Fruit fly (Drosophila melanogaster): ENCODE results near the gene CG45100.

Gene CG45100

DNA sequence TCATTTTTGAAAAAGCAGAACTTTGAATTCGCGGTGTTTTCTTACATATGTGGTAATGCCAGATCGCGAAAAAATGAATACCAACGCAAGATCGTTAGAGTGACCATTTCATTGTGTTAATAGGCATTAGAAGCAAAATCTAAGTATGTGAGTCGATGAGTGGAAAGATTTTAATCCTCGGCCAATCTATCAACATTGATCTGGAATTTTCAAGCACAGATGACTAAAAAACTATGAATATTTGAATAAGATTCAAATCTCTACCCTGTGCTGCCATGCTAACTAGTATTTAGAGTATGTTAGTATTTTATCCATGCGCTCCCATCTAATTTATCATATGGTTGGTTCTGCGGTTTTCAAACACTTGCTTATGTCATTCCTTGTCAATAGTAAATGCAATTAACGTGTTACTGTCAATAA lies 42.2 kb upstream of the CG45100 start:
- TF ChIP-seq toe (GFP tag; optimal IDR thresholded peaks at IDR 0.05) (no peak), CG7101 (tag; optimal IDR thresholded peaks at IDR 0.05) (no peak), Hr96 (GFP tag; optimal IDR thresholded peaks at IDR 0.05) (no peak), pad (GFP tag; optimal IDR thresholded peaks at IDR 0.05) (no peak), tj (GFP tag; optimal IDR thresholded peaks at IDR 0.05) (no peak), CG1620 (GFP tag; optimal IDR thresholded peaks at IDR 0.05) (no peak), ovo (GFP tag; optimal IDR thresholded peaks at IDR 0.05) (no peak), Mnt (GFP tag; optimal IDR thresholded peaks at IDR 0.05) (no peak), kay (GFP tag; ENCODE audit: borderline replicate concordance) (no peak), CG14711 (tag; optimal IDR thresholded peaks at IDR 0.05) (no peak), CG33017 (tag; optimal IDR thresholded peaks at IDR 0.05) (no peak), CG12768 (GFP tag; optimal IDR thresholded peaks at IDR 0.05) (no peak), cic (GFP tag; optimal IDR thresholded peaks at IDR 0.05) (no peak), CG11617 (GFP tag; optimal IDR thresholded peaks at IDR 0.05) (no peak)

DNA sequence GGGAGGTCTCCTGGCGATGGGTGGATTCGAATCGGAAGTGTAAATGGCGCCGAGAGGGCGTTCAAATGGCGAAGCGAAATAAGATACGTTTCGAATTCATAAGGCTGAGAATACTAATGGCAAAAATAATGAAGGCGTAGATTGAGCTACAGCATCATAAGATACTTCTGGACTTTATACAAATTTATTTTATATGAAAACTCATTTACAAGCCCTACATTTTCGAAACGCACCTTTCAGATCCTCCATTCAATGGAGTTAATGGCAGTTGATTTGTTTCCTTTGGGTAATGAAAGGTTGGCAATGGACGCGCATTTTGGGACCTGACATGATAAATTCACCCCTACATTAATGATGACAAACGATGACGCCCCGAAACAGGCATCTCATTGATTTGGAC lies 40.4 kb upstream of the CG45100 start:
- TF ChIP-seq kay (GFP tag; ENCODE audit: borderline replicate concordance) (no peak), cnc (optimal IDR thresholded peaks at IDR 0.05) (no peak), CG12768 (GFP tag; optimal IDR thresholded peaks at IDR 0.05) (no peak), ovo (GFP tag; optimal IDR thresholded peaks at IDR 0.05) (no peak), CG11617 (GFP tag; optimal IDR thresholded peaks at IDR 0.05) (no peak), Crg-1 (GFP tag; optimal IDR thresholded peaks at IDR 0.05) (no peak), toe (GFP tag; optimal IDR thresholded peaks at IDR 0.05) (no peak), CG5204 (GFP tag; optimal IDR thresholded peaks at IDR 0.05) (no peak), cic (GFP tag; optimal IDR thresholded peaks at IDR 0.05) (no peak), Hr96 (GFP tag; optimal IDR thresholded peaks at IDR 0.05) (no peak), Clk (GFP tag; optimal IDR thresholded peaks at IDR 0.05) (no peak), CG7045 (GFP tag; optimal IDR thresholded peaks at IDR 0.05) (no peak), CG33017 (tag; optimal IDR thresholded peaks at IDR 0.05) (no peak), pad (GFP tag; optimal IDR thresholded peaks at IDR 0.05) (no peak), bab1 (GFP tag; optimal IDR thresholded peaks at IDR 0.05) (no peak)

DNA sequence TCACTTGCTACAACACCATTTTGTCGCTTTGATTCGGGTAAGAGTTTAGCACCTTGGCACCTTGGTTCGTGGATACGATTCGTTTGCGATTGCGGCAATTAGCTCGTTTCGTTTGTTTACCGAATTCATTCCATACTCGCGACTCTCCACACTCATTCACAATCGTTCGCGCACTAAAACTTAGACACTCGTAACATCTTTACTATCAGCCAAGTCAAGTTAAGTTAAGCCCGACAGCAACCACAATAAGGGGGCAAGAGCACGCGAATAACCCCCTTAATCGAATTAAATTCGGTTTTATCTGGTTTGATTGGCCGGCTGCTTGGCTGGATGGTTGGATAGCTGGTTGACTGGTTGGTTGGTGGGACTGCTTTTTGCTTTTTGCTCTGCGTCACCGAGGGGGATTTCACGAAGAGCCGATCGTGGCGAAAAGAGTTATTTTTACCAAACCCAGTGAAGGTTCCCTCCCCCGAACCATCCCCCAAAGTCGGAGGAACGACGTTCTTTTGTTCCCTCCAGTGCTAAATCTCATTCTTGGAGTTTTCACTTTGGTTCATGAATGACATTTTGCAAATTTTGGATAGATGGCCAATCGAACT lies 29.5 kb upstream of the CG45100 start:
- TF ChIP-seq cic (GFP tag; optimal IDR thresholded peaks at IDR 0.05) = peak; percentile 53
- TF ChIP-seq Mnt (GFP tag; optimal IDR thresholded peaks at IDR 0.05) = no peak
- TF ChIP-seq cnc (optimal IDR thresholded peaks at IDR 0.05) = no peak
- no peak for TF ChIP-seq kay (GFP tag; ENCODE audit: borderline replicate concordance)
- TF ChIP-seq CG14711 (tag; optimal IDR thresholded peaks at IDR 0.05) = no peak
- TF ChIP-seq CG5204 (GFP tag; optimal IDR thresholded peaks at IDR 0.05) = no peak
- no peak for TF ChIP-seq Clk (GFP tag; optimal IDR thresholded peaks at IDR 0.05)
- no peak for TF ChIP-seq CG11617 (GFP tag; optimal IDR thresholded peaks at IDR 0.05)
- TF ChIP-seq CG33017 (tag; optimal IDR thresholded peaks at IDR 0.05) = no peak
- TF ChIP-seq CG7045 (GFP tag; optimal IDR thresholded peaks at IDR 0.05) = no peak
- TF ChIP-seq Hr96 (GFP tag; optimal IDR thresholded peaks at IDR 0.05) = no peak
- peak; percentile 6 for TF ChIP-seq CG12768 (GFP tag; optimal IDR thresholded peaks at IDR 0.05)

DNA sequence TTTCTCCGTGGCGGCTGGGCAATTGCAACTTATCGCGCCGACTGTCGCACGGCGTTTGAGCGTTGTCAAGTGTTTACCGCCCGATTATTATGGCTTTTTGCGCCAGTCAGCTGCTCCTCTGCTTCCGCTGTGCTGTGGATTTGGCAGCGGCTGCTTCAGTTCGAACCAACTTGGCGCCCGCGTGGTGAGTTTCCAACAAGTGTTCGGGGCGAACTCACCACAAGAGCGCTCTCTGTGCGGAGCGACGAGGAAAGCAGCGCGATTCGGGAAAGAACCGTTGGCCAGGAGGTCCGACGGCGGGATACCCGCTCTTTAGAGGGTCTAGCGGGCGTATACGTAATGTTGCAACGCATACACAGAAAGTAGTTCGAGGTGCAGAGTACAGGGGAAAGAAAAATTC lies 28.2 kb upstream of the CG45100 start, which contains the start of gene NKCC:
NKCC (minus strand) TSS at position 57 of the 400 bp plus-strand sequence.
- no peak for TF ChIP-seq CG7045 (GFP tag; optimal IDR thresholded peaks at IDR 0.05)
- TF ChIP-seq kay (GFP tag; ENCODE audit: borderline replicate concordance) = no peak
- TF ChIP-seq ovo (GFP tag; optimal IDR thresholded peaks at IDR 0.05) = no peak
- no peak for TF ChIP-seq Clk (GFP tag; optimal IDR thresholded peaks at IDR 0.05)
- TF ChIP-seq CG12768 (GFP tag; optimal IDR thresholded peaks at IDR 0.05) = no peak
- no peak for TF ChIP-seq CG7101 (tag; optimal IDR thresholded peaks at IDR 0.05)
- TF ChIP-seq tj (GFP tag; optimal IDR thresholded peaks at IDR 0.05) = no peak
- no peak for TF ChIP-seq CG33017 (tag; optimal IDR thresholded peaks at IDR 0.05)
- no peak for TF ChIP-seq Hr96 (GFP tag; optimal IDR thresholded peaks at IDR 0.05)
- TF ChIP-seq toe (GFP tag; optimal IDR thresholded peaks at IDR 0.05) = no peak
- no peak for TF ChIP-seq CG14711 (tag; optimal IDR thresholded peaks at IDR 0.05)
- TF ChIP-seq cic (GFP tag; optimal IDR thresholded peaks at IDR 0.05) = no peak
- TF ChIP-seq cnc (optimal IDR thresholded peaks at IDR 0.05) = no peak
- no peak for TF ChIP-seq Crg-1 (GFP tag; optimal IDR thresholded peaks at IDR 0.05)
- no peak for TF ChIP-seq pad (GFP tag; optimal IDR thresholded peaks at IDR 0.05)
- no peak for TF ChIP-seq CG1620 (GFP tag; optimal IDR thresholded peaks at IDR 0.05)
- TF ChIP-seq CG5204 (GFP tag; optimal IDR thresholded peaks at IDR 0.05) = no peak
- no peak for TF ChIP-seq CG11617 (GFP tag; optimal IDR thresholded peaks at IDR 0.05)
- no peak for TF ChIP-seq bab1 (GFP tag; optimal IDR thresholded peaks at IDR 0.05)

DNA sequence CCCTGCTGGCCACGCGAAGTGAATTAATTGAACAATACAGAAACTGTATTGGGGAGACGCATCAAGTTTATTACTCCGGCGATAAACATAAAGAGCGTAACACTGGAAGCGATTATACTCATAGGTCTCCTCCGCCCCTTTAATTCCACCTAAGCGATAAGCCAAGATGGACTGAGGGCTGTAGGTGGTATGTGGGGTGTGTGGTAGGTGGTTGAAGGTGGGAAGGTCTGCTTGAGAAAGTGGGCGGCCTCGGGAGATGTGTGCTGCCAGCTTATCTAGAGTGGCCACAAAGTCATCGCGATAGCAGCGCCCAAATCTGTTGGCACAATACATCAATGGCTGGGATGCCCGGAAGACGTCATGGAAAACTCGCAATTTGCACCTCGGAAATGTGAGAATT lies 23.2 kb upstream of the CG45100 start:
- TF ChIP-seq tj (GFP tag; optimal IDR thresholded peaks at IDR 0.05) (no peak), cnc (optimal IDR thresholded peaks at IDR 0.05) (no peak), CG11617 (GFP tag; optimal IDR thresholded peaks at IDR 0.05) (no peak), CG12768 (GFP tag; optimal IDR thresholded peaks at IDR 0.05) (no peak), CG7045 (GFP tag; optimal IDR thresholded peaks at IDR 0.05) (no peak), Clk (GFP tag; optimal IDR thresholded peaks at IDR 0.05) (no peak), ovo (GFP tag; optimal IDR thresholded peaks at IDR 0.05) (no peak), CG14711 (tag; optimal IDR thresholded peaks at IDR 0.05) (no peak), bab1 (GFP tag; optimal IDR thresholded peaks at IDR 0.05) (no peak), pad (GFP tag; optimal IDR thresholded peaks at IDR 0.05) (no peak)

DNA sequence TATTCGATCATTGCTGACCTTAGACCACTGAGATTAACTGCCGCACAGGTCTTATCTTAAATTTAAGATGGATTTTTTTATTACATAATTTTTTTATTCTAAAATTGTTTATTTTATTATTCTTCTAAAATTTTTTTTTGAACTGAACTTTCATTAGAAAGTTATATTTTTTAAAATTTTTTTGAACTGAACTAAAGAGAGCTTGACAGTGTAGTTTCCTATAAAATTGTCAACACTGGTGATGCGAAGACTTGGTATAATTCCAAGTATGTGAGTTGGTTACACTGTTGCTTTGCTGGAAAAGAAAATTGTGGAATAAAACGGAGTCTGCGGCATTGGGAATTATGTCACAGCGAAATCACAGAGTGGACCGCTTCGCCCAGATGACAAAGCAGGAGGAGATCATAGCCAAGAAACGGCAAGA lies 10.9 kb upstream of the CG45100 start, which contains the start of gene CG31550:
CG31550 (plus strand) TSS at position 249 of the 424 bp plus-strand sequence.
- TF ChIP-seq toe (GFP tag; optimal IDR thresholded peaks at IDR 0.05) = no peak
- TF ChIP-seq Mnt (GFP tag; optimal IDR thresholded peaks at IDR 0.05) = no peak
- peak; percentile 44 for TF ChIP-seq CG5204 (GFP tag; optimal IDR thresholded peaks at IDR 0.05)
- peak; percentile 53 for TF ChIP-seq CG11617 (GFP tag; optimal IDR thresholded peaks at IDR 0.05)
- no peak for TF ChIP-seq Clk (GFP tag; optimal IDR thresholded peaks at IDR 0.05)
- TF ChIP-seq CG7101 (tag; optimal IDR thresholded peaks at IDR 0.05) = peak; percentile 70
- peak; percentile 31 for TF ChIP-seq pad (GFP tag; optimal IDR thresholded peaks at IDR 0.05)
- TF ChIP-seq Crg-1 (GFP tag; optimal IDR thresholded peaks at IDR 0.05) = no peak
- peak; percentile 24 for TF ChIP-seq CG12768 (GFP tag; optimal IDR thresholded peaks at IDR 0.05)
- peak; percentile 8 for TF ChIP-seq tj (GFP tag; optimal IDR thresholded peaks at IDR 0.05)
- no peak for TF ChIP-seq cnc (optimal IDR thresholded peaks at IDR 0.05)
- no peak for TF ChIP-seq Hr96 (GFP tag; optimal IDR thresholded peaks at IDR 0.05)
- TF ChIP-seq CG1620 (GFP tag; optimal IDR thresholded peaks at IDR 0.05) = peak; percentile 68
- peak; percentile 46 for TF ChIP-seq CG7045 (GFP tag; optimal IDR thresholded peaks at IDR 0.05)
- peak; percentile 47 for TF ChIP-seq CG33017 (tag; optimal IDR thresholded peaks at IDR 0.05)
- peak; percentile 71 for TF ChIP-seq CG14711 (tag; optimal IDR thresholded peaks at IDR 0.05)
- TF ChIP-seq bab1 (GFP tag; optimal IDR thresholded peaks at IDR 0.05) = peak; percentile 27
